Worm (Caenorhabditis elegans): Measurements from ENCODE around the gene ltd-1.

The ltd-1 gene

DNA sequence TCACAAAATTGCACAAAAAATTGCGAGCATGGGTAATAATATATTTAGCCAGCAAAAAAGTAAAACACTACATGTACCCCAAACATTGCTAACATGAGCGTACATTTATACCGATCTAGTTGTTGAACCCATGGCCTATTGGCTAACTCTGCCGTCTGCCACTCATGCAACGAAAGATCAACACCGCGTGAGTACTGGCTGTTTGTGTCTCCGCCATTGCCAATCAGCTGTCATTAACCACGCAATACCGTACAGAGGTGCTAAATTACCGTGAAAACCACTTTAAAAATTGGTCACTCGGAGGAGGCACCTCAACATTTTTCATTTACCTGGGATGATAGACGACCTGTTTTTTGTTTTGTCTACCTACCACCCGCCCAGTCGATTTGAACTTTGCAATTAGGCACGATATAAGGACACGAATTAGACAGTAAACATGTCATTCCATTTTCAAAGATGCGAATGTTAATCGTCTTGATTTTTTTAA, 17.2 kb downstream of the ltd-1 start, which contains the start of gene K02C4.2 (continued):
- TF ChIP-seq mxl-2 (GFP tag; conservative IDR thresholded peaks at IDR 0.05), result no peak
- TF ChIP-seq aly-2 (tag; optimal IDR thresholded peaks at IDR 0.05), result no peak
- peak; percentile 35 for TF ChIP-seq nhr-77 (tag; optimal IDR thresholded peaks at IDR 0.05)
- TF ChIP-seq nhr-10 (tag; optimal IDR thresholded peaks at IDR 0.05), result peak; percentile 18
- no peak for TF ChIP-seq lin-39 (tag; optimal IDR thresholded peaks at IDR 0.05)
- no peak for TF ChIP-seq nhr-11 (tag; optimal IDR thresholded peaks at IDR 0.05)
- TF ChIP-seq dmd-6 (GFP tag; IDR thresholded peaks at IDR 0.05), result peak; percentile 83
- TF ChIP-seq ztf-7 (tag; optimal IDR thresholded peaks at IDR 0.05), result peak; percentile 77
- TF ChIP-seq tag-97 (GFP tag; IDR thresholded peaks at IDR 0.05), result no peak
- TF ChIP-seq hmg-1.1 (GFP tag; IDR thresholded peaks at IDR 0.05), result peak; percentile 82
- TF ChIP-seq zip-11 (GFP tag; IDR thresholded peaks at IDR 0.05), result 0 out of 2 replicates have a peak, but pooled peaks have one; percentile 17
- TF ChIP-seq gei-8 (GFP tag; optimal IDR thresholded peaks at IDR 0.05), result peak; percentile 82
- peak; percentile 72 for TF ChIP-seq sdz-12 (GFP tag; optimal IDR thresholded peaks at IDR 0.05)
- peak; percentile 82 for TF ChIP-seq arid-1 (GFP tag; conservative IDR thresholded peaks at IDR 0.05)
- no peak for TF ChIP-seq lin-15B (tag; optimal IDR thresholded peaks at IDR 0.05)
- TF ChIP-seq T20F7.1 (GFP tag; optimal IDR thresholded peaks at IDR 0.05), result peak; percentile 67
- TF ChIP-seq lin-1 (GFP tag; IDR thresholded peaks at IDR 0.05), result peak; percentile 42; the same call in 1 of the 2 replicates
- no peak for TF ChIP-seq attf-4 (tag; optimal IDR thresholded peaks at IDR 0.05)
- TF ChIP-seq ceh-82 (tag; optimal IDR thresholded peaks at IDR 0.05), result no peak
- peak; percentile 90 for TF ChIP-seq nhr-111 (GFP tag; optimal IDR thresholded peaks at IDR 0.05)
- no peak for TF ChIP-seq set-16 (GFP tag; IDR thresholded peaks at IDR 0.05)
- peak; percentile 73 for TF ChIP-seq spr-1 (tag; optimal IDR thresholded peaks at IDR 0.05)
- TF ChIP-seq duxl-1 (tag; optimal IDR thresholded peaks at IDR 0.05; ENCODE audit: poor library complexity), result peak; percentile 92
- peak; percentile 64 for TF ChIP-seq spr-3 (GFP tag; optimal IDR thresholded peaks at IDR 0.05)
- TF ChIP-seq madf-5 (GFP tag; IDR thresholded peaks at IDR 0.05), result peak in 1 of 2 experiments; percentile 81; a peak in 1 of 4 replicates
- TF ChIP-seq nhr-6 (tag; optimal IDR thresholded peaks at IDR 0.05), result peak; percentile 76
- no peak for TF ChIP-seq cey-2 (tag; optimal IDR thresholded peaks at IDR 0.05; ENCODE audit: borderline replicate concordance, insufficient read depth)
- TF ChIP-seq ceh-44 (GFP tag; IDR thresholded peaks at IDR 0.05), result no peak
- no peak for TF ChIP-seq F37D6.2 (tag; optimal IDR thresholded peaks at IDR 0.05)
- peak; percentile 40 for TF ChIP-seq unc-130 (GFP tag; optimal IDR thresholded peaks at IDR 0.05)
- TF ChIP-seq ama-1 (optimal IDR thresholded peaks at IDR 0.05), result no peak
- peak; percentile 79 for TF ChIP-seq ceh-20 (GFP tag; IDR thresholded peaks at IDR 0.05)
- TF ChIP-seq daf-16 (GFP tag; optimal IDR thresholded peaks at IDR 0.05), result peak; percentile 70 to 89
- TF ChIP-seq daf-16 (tag; optimal IDR thresholded peaks at IDR 0.05), result peak; percentile 86
- TF ChIP-seq Y75B8A.6 (GFP tag; IDR thresholded peaks at IDR 0.05), result no peak
- TF ChIP-seq madf-9 (GFP tag; conservative IDR thresholded peaks at IDR 0.05), result peak; percentile 68; the same call in 1 of the 2 replicates
- no peak for TF ChIP-seq snpc-1.2 (GFP tag; IDR thresholded peaks at IDR 0.05)
- TF ChIP-seq mdt-29 (GFP tag; IDR thresholded peaks at IDR 0.05), result peak; percentile 55; the same call in 1 of the 2 replicates
- no peak for TF ChIP-seq zag-1 (tag; optimal IDR thresholded peaks at IDR 0.05)
- peak; percentile 45 for TF ChIP-seq F49E8.2 (tag; optimal IDR thresholded peaks at IDR 0.05; ENCODE audit: borderline replicate concordance)
- no peak for TF ChIP-seq skn-1 (tag; optimal IDR thresholded peaks at IDR 0.05)
- peak; percentile 83 for TF ChIP-seq lin-38 (GFP tag; IDR thresholded peaks at IDR 0.05)
- peak; percentile 79 for TF ChIP-seq nhr-48 (tag; optimal IDR thresholded peaks at IDR 0.05)
- TF ChIP-seq mes-2 (tag; optimal IDR thresholded peaks at IDR 0.05; ENCODE audit: poor library complexity, severe bottlenecking), result peak; percentile 89
- TF ChIP-seq ceh-62 (tag; optimal IDR thresholded peaks at IDR 0.05), result no peak
- no peak for TF ChIP-seq nhr-237 (tag; optimal IDR thresholded peaks at IDR 0.05)
- TF ChIP-seq fkh-10 (GFP tag; optimal IDR thresholded peaks at IDR 0.05), result no peak
- TF ChIP-seq unc-62 (GFP tag; optimal IDR thresholded peaks at IDR 0.05 in 1 of 2), result no peak
- no peak for TF ChIP-seq unc-62 (tag; optimal IDR thresholded peaks at IDR 0.05)
- peak; percentile 88 for TF ChIP-seq D1046.2 (GFP tag; IDR thresholded peaks at IDR 0.05)
- TF ChIP-seq F10B5.3 (tag; optimal IDR thresholded peaks at IDR 0.05), result peak; percentile 18
- TF ChIP-seq daf-12 (tag; optimal IDR thresholded peaks at IDR 0.05), result no peak
